Worm (Caenorhabditis elegans) whole organism, L1 larva: ENCODE data around the gene dnj-25.

Experiments
- ceh-82 ChIP-seq, 3 experiments: fragments of 150-350 bp in 1 of 3; sonication (generic microtip) in 2 of 3; optimal IDR thresholded peaks; 2 replicates each; lab custom pipeline; 2014 to 2017; ENCODE audit warnings: missing biosample characterization in 3 of 3, missing genetic modification characterization in 3 of 3
- dsc-1 ChIP-seq: sonication (generic microtip); optimal IDR thresholded peaks from 2 replicates; lab custom pipeline; 2016; ENCODE audit warnings: mild to moderate bottlenecking, missing genetic modification characterization, missing compliant biosample characterization
- efl-1 ChIP-seq, 4 experiments: fragments of 150-350 bp; optimal IDR thresholded peaks in 3 of 4; peaks in 1 of 4; 1 replicate in 1 of 4; 2 replicates in 3 of 4; lab custom pipeline; 2014; ENCODE audit warnings: missing biosample characterization in 2 of 4, missing genetic modification characterization in 2 of 4, missing genetic modification reagents in 2 of 4
- egl-13 ChIP-seq: sonication (generic microtip); optimal IDR thresholded peaks from 2 replicates; lab custom pipeline; 2016; ENCODE audit warnings: missing genotype, missing genetic modification reagents, missing genetic modification characterization, missing compliant biosample characterization
- elt-2 ChIP-seq: sonication (generic microtip); optimal IDR thresholded peaks from 2 replicates; lab custom pipeline; 2016; ENCODE audit warnings: missing genetic modification characterization, mild to moderate bottlenecking, inconsistent platforms, missing compliant biosample characterization, missing genetic modification reagents
- fkh-10 ChIP-seq: sonication (generic microtip); optimal IDR thresholded peaks from 2 replicates; lab custom pipeline; 2017; ENCODE audit warnings: missing biosample characterization, missing genetic modification reagents, missing genetic modification characterization
- fkh-4 ChIP-seq: sonication (generic microtip); optimal IDR thresholded peaks from 2 replicates; lab custom pipeline; 2016; ENCODE audit warnings: missing compliant biosample characterization, missing genetic modification characterization, borderline replicate concordance
- fkh-8 ChIP-seq: sonication (generic microtip); optimal IDR thresholded peaks from 2 replicates; lab custom pipeline; 2016; ENCODE audit warnings: mild to moderate bottlenecking, missing genetic modification characterization, missing compliant biosample characterization
- fos-1 ChIP-seq: fragments of 150-350 bp; optimal IDR thresholded peaks from 2 replicates; lab custom pipeline; 2014; ENCODE audit warnings: missing biosample characterization, missing genetic modification characterization
- hpl-2 ChIP-seq: fragments of 150-350 bp; optimal IDR thresholded peaks from 2 replicates; lab custom pipeline; 2014; ENCODE audit warnings: missing biosample characterization, missing genetic modification reagents, missing genetic modification characterization
- jun-1 ChIP-seq: fragments of 150-350 bp; optimal IDR thresholded peaks from 2 replicates; lab custom pipeline; 2014; ENCODE audit warnings: missing biosample characterization, missing genetic modification reagents, missing genetic modification characterization
- lin-14 ChIP-seq: fragments of 200-800 bp; sonication (Bioruptor generic); optimal IDR thresholded peaks from 2 replicates; lab custom pipeline; 2018; ENCODE audit warnings: mild to moderate bottlenecking, missing genetic modification characterization, moderate library complexity, missing compliant biosample characterization
- mab-9 ChIP-seq: fragments of 200-800 bp; sonication (Bioruptor generic); IDR thresholded peaks from 2 replicates; pipeline ENCODE4 v1.3.6; 2022; ENCODE audit warnings: missing genetic modification reagents, missing genetic modification characterization, missing compliant biosample characterization
- nhr-11 ChIP-seq: fragments of 150-350 bp; optimal IDR thresholded peaks from 2 replicates; lab custom pipeline; 2014; ENCODE audit warnings: missing biosample characterization, missing genetic modification characterization
- nhr-12 ChIP-seq: sonication (generic microtip); optimal IDR thresholded peaks from 2 replicates; lab custom pipeline; 2017; ENCODE audit warnings: missing biosample characterization, missing genetic modification characterization
- nhr-19 ChIP-seq: fragments of 200-800 bp; sonication (Bioruptor generic); conservative IDR thresholded peaks from 2 replicates; pipeline ENCODE4 v1.3.6; 2022; ENCODE audit warnings: missing genetic modification characterization, missing compliant biosample characterization
- nhr-20 ChIP-seq: sonication (generic microtip); optimal IDR thresholded peaks from 2 replicates; lab custom pipeline; 2016; ENCODE audit warnings: mild to moderate bottlenecking, missing genetic modification characterization, missing compliant biosample characterization
- nhr-47 ChIP-seq: sonication (generic microtip); optimal IDR thresholded peaks from 2 replicates; lab custom pipeline; 2016; ENCODE audit warnings: mild to moderate bottlenecking, missing genetic modification characterization, moderate library complexity, missing compliant biosample characterization
- nhr-85 ChIP-seq: sonication (generic microtip); peaks from one replicate; lab custom pipeline; 2016; ENCODE audit warnings: missing genetic modification characterization, inconsistent platforms, missing compliant biosample characterization
- pax-3 ChIP-seq: fragments of 200-800 bp; sonication (Bioruptor generic); optimal IDR thresholded peaks from 2 replicates; lab custom pipeline; 2018; ENCODE audit warnings: mild to moderate bottlenecking, missing genetic modification characterization, moderate library complexity, missing compliant biosample characterization
- snpc-4 ChIP-seq: fragments of 150-350 bp; optimal IDR thresholded peaks from 2 replicates; lab custom pipeline; 2014; ENCODE audit warnings: missing biosample characterization, missing genetic modification characterization
- sox-4 ChIP-seq: sonication (generic microtip); optimal IDR thresholded peaks from 2 replicates; lab custom pipeline; 2016; ENCODE audit warnings: missing genetic modification characterization, missing compliant biosample characterization
- xbp-1 ChIP-seq: sonication (generic microtip); optimal IDR thresholded peaks from 2 replicates; lab custom pipeline; 2016; ENCODE audit warnings: missing genetic modification characterization, missing compliant biosample characterization
- ztf-11 ChIP-seq, 2 experiments: sonication (generic microtip); optimal IDR thresholded peaks; 2 replicates each; lab custom pipeline; 2016 to 2017; ENCODE audit warnings: missing genetic modification characterization in 2 of 2, missing biosample characterization in 1 of 2, missing compliant biosample characterization in 1 of 2
- ztf-4 ChIP-seq: fragments of 150-350 bp; optimal IDR thresholded peaks from 2 replicates; lab custom pipeline; 2014; ENCODE audit warnings: missing biosample characterization, missing genetic modification characterization

Gene dnj-25

DNA sequence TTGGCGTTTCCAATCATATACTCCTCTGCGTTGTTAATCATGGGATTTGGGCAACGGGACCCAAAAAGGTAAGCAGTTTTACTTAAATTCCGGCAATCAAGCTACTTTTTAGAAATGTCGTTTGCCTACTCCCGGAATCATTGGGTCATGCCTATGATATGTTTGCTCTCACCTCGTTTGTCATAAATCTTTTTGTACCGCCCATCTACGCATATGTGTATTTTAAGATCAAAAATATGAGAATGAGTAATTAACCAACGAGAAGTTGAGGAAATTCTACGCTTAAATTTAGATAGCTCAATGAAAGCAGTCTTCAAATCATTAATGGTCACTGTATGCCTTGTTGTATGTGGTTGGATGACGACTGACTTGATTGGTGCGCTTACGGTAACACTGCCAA, 61.8 kb downstream of the dnj-25 start:
- no peak for TF ChIP-seq elt-2
- no peak for TF ChIP-seq fos-1 (tag; lab: Kevin White, UChicago)
- no peak for TF ChIP-seq lin-14 (GFP tag; lab: Kevin White, UChicago)
- no peak for TF ChIP-seq egl-13 (tag; lab: Kevin White, UChicago)
- no peak for TF ChIP-seq nhr-19
- no peak for TF ChIP-seq efl-1 (optimal IDR thresholded peaks at IDR 0.05; lab: Kevin White, UChicago)
- TF ChIP-seq efl-1 (GFP tag; optimal IDR thresholded peaks at IDR 0.05 in 1 of 2; lab: Kevin White, UChicago), result no peak
- no peak for TF ChIP-seq nhr-47 (tag; lab: Kevin White, UChicago)
- TF ChIP-seq ztf-11 (tag; optimal IDR thresholded peaks at IDR 0.05; lab: Kevin White, UChicago), result no peak
- TF ChIP-seq snpc-4, result no peak

DNA sequence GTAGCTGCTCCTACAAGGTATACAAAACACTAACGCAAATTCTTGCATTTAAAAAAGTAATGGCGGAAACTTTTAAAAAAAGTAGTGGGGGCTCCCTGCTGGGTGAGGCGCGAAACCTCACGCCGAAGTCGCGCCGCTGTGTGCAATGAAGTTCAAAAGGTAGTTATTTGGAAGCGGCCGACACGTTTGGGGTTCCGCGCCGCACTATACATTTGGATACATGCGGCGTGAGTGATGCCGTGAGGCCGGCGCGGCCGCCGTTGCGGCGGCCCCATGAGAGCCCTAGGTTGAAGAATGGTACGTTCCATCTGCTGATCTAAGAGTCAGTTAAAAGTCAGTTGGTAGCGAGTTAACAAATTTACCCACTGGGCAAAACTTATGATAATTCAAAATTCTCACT, 62.3 kb downstream of the dnj-25 start:
- TF ChIP-seq snpc-4 (peak; percentile 86), nhr-85 (no peak)

DNA sequence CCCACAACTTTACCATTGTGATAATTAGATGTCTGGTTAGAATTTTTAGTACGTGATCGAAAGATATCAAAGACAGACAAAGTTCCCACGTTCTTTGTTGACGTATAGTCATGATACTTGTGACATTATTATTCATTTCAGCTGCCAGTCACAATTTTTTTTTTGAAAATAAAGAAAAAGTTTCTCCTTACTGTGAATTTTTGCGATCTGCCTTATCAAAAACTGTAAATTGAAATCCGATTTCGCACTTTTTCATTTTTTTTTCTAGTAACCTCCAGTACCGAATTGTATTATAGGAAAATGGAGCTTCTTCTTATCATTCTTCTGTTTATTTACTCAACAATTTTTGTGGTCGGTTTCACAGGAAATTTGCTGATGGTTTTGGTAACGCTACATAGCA, 63.0 kb downstream of the dnj-25 start, which contains the start of gene srsx-35:
Gene srsx-35, plus strand, starts transcription at position 301 of the 400 bp plus-strand sequence.
- TF ChIP-seq hpl-2 (GFP tag; lab: Kevin White, UChicago) (no peak), dsc-1 (tag; lab: Kevin White, UChicago) (no peak), ztf-4 (tag; lab: Kevin White, UChicago) (no peak), nhr-11 (no peak), nhr-19 (no peak), nhr-20 (tag; lab: Kevin White, UChicago) (no peak), fos-1 (tag; lab: Kevin White, UChicago) (no peak), xbp-1 (tag; lab: Kevin White, UChicago) (no peak), mab-9 (GFP tag; lab: Robert Waterston, UW) (no peak), pax-3 (tag; lab: Kevin White, UChicago) (no peak), fkh-4 (tag; lab: Kevin White, UChicago) (no peak), fkh-10 (GFP tag; lab: Kevin White, UChicago) (no peak), sox-4 (tag; lab: Kevin White, UChicago) (no peak), nhr-12 (tag; lab: Kevin White, UChicago) (no peak), ceh-82 (tag; optimal IDR thresholded peaks at IDR 0.05; lab: Kevin White, UChicago) (no peak), jun-1 (no peak)

DNA sequence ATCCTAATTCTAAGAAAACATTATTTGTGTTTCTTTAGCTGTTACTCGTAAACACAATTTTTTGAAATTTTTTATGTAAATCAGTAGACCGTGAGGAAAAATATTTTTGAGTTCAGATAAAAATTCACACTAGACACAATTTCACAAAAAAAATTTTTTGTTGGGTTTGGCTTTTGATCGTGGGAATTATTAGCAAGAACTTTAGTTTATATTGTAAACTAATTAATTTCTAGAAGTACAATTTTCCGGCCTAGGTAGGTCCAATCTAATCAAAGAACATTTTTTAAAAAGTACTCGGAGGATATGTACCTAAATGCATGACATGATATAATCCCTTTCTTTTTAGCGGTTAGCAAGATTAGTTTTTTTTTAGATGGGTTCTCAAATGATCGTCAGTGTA, 64.0 kb downstream of the dnj-25 start:
- TF ChIP-seq fkh-8 (tag; lab: Kevin White, UChicago) (peak; percentile 31), egl-13 (tag; lab: Kevin White, UChicago) (no peak)
